Worm (Caenorhabditis elegans) whole organism, L2 larva: ENCODE data around the gene M163.21.

ENCODE experiments used
- C34F6.9 ChIP-seq: fragments of 150-350 bp; optimal IDR thresholded peaks from 2 replicates; lab custom pipeline; 2014; ENCODE audit warnings: missing biosample characterization, missing genetic modification characterization
- F13H6.1 ChIP-seq: sonication (generic microtip); optimal IDR thresholded peaks from 2 replicates; lab custom pipeline; 2016; ENCODE audit warnings: missing genetic modification characterization, missing compliant biosample characterization
- R02D3.7 ChIP-seq: fragments of 150-350 bp; optimal IDR thresholded peaks from 2 replicates; lab custom pipeline; 2014; ENCODE audit warnings: missing biosample characterization, missing genetic modification characterization
- ZK546.5 ChIP-seq: sonication (generic microtip); optimal IDR thresholded peaks from 2 replicates; lab custom pipeline; 2017; ENCODE audit warnings: missing biosample characterization, missing genetic modification characterization
- alr-1 ChIP-seq: fragments of 150-350 bp; optimal IDR thresholded peaks from 2 replicates; lab custom pipeline; 2014; ENCODE audit warnings: missing biosample characterization, missing genetic modification characterization
- ceh-16 ChIP-seq: fragments of 150-350 bp; optimal IDR thresholded peaks from 2 replicates; lab custom pipeline; 2014; ENCODE audit warnings: missing biosample characterization, missing genetic modification characterization
- ceh-82 ChIP-seq: fragments of 150-350 bp; optimal IDR thresholded peaks from 2 replicates; lab custom pipeline; 2014; ENCODE audit warnings: missing biosample characterization, missing genetic modification characterization
- crh-2 ChIP-seq: sonication (generic microtip); optimal IDR thresholded peaks from 2 replicates; lab custom pipeline; 2017; ENCODE audit warnings: missing biosample characterization, missing genetic modification characterization
- egl-27 ChIP-seq: sonication (generic microtip); optimal IDR thresholded peaks from 3 replicates; lab custom pipeline; 2017; ENCODE audit warnings: missing biosample characterization, missing genetic modification reagents, missing genetic modification characterization
- gmeb-1 ChIP-seq: fragments of 150-350 bp; optimal IDR thresholded peaks from 2 replicates; lab custom pipeline; 2014; ENCODE audit warnings: missing biosample characterization, missing genetic modification characterization
- lin-11 ChIP-seq: fragments of 150-350 bp; sonication (generic microtip); optimal IDR thresholded peaks from 2 replicates; lab custom pipeline; 2014; ENCODE audit warnings: missing biosample characterization, missing genetic modification characterization, inconsistent platforms, mixed read lengths
- lin-39 ChIP-seq: fragments of 150-350 bp; optimal IDR thresholded peaks from 2 replicates; lab custom pipeline; 2014; ENCODE audit warnings: missing biosample characterization, missing genetic modification reagents, missing genetic modification characterization
- lsy-2 ChIP-seq, 2 experiments: fragments of 150-350 bp in 1 of 2; sonication (generic microtip) in 1 of 2; optimal IDR thresholded peaks; 2 replicates each; lab custom pipeline; 2014 to 2017; ENCODE audit warnings: missing biosample characterization in 2 of 2, missing genetic modification characterization in 2 of 2
- mdl-1 ChIP-seq, 2 experiments: fragments of 150-350 bp in 1 of 2; sonication (generic microtip) in 1 of 2; optimal IDR thresholded peaks; 2 replicates each; lab custom pipeline; 2017; ENCODE audit warnings: missing biosample characterization in 2 of 2, missing genetic modification characterization in 2 of 2
- nhr-10 ChIP-seq: sonication (generic microtip); optimal IDR thresholded peaks from 2 replicates; lab custom pipeline; 2017; ENCODE audit warnings: missing biosample characterization, missing genetic modification characterization
- nhr-11 ChIP-seq: fragments of 150-350 bp; optimal IDR thresholded peaks from 2 replicates; lab custom pipeline; 2014; ENCODE audit warnings: missing biosample characterization, missing genetic modification characterization
- nhr-12 ChIP-seq: fragments of 150-350 bp; optimal IDR thresholded peaks from 2 replicates; lab custom pipeline; 2014; ENCODE audit warnings: missing biosample characterization, missing genetic modification characterization
- nhr-129 ChIP-seq: fragments of 150-350 bp; optimal IDR thresholded peaks from 2 replicates; lab custom pipeline; 2014; ENCODE audit warnings: missing biosample characterization, missing genetic modification characterization
- nhr-21 ChIP-seq: fragments of 150-350 bp; optimal IDR thresholded peaks from 2 replicates; lab custom pipeline; 2014; ENCODE audit warnings: missing biosample characterization, missing genetic modification characterization
- nhr-23 ChIP-seq: fragments of 150-350 bp; optimal IDR thresholded peaks from 2 replicates; lab custom pipeline; 2014; ENCODE audit warnings: missing biosample characterization, missing genetic modification reagents, missing genetic modification characterization
- nhr-25 ChIP-seq: fragments of 150-350 bp; sonication (generic microtip); optimal IDR thresholded peaks from 3 replicates; lab custom pipeline; 2014; ENCODE audit warnings: missing biosample characterization, missing genetic modification characterization
- nhr-6 ChIP-seq: fragments of 150-350 bp; optimal IDR thresholded peaks from 2 replicates; lab custom pipeline; 2014; ENCODE audit warnings: missing biosample characterization, missing genetic modification characterization
- nhr-77 ChIP-seq: fragments of 150-350 bp; optimal IDR thresholded peaks from 2 replicates; lab custom pipeline; 2014; ENCODE audit warnings: missing biosample characterization, missing genetic modification characterization
- skn-1 ChIP-seq: sonication (generic microtip); optimal IDR thresholded peaks from 2 replicates; lab custom pipeline; 2017; ENCODE audit warnings: missing biosample characterization, missing genetic modification characterization
- sma-3 ChIP-seq: sonication (generic microtip); optimal IDR thresholded peaks from 2 replicates; lab custom pipeline; 2016; ENCODE audit warnings: missing genetic modification reagents, missing genetic modification characterization, missing compliant biosample characterization
- sma-9 ChIP-seq, 2 experiments: fragments of 150-350 bp in 1 of 2; sonication (generic microtip) in 1 of 2; optimal IDR thresholded peaks; 2 replicates each; lab custom pipeline; 2014 to 2016; ENCODE audit warnings: missing genetic modification characterization in 2 of 2, mild to moderate bottlenecking in 1 of 2, missing biosample characterization in 1 of 2, missing compliant biosample characterization in 1 of 2, missing genetic modification reagents in 1 of 2, moderate library complexity in 1 of 2
- snpc-4 ChIP-seq: fragments of 150-350 bp; optimal IDR thresholded peaks from 2 replicates; lab custom pipeline; 2014; ENCODE audit warnings: missing biosample characterization, missing genetic modification characterization
- unc-39 ChIP-seq: fragments of 150-350 bp; optimal IDR thresholded peaks from 2 replicates; lab custom pipeline; 2014; ENCODE audit warnings: missing biosample characterization, missing genetic modification characterization
- ztf-1 ChIP-seq: fragments of 200-800 bp; sonication (Bioruptor generic); conservative IDR thresholded peaks from 2 replicates; pipeline ENCODE4 v1.3.6; 2022; ENCODE audit warnings: missing genetic modification characterization, missing compliant biosample characterization
- ztf-4 ChIP-seq: fragments of 150-350 bp; optimal IDR thresholded peaks from 2 replicates; lab custom pipeline; 2014; ENCODE audit warnings: missing biosample characterization, missing genetic modification characterization

Gene M163.21

ce11 chrX:14444701-14445100 lies 21.9 kb upstream of the M163.21 start, which contains the start of gene F23D12.4:
F23D12.4 (plus strand) TSS chrX:14445001.
- TF ChIP-seq gmeb-1 (tag; lab: Kevin White, UChicago) (no peak), ceh-16 (tag; lab: Kevin White, UChicago) (no peak), C34F6.9 (tag; lab: Kevin White, UChicago) (no peak), sma-9 (GFP tag; optimal IDR thresholded peaks at IDR 0.05; lab: Kevin White, UChicago) (no peak), sma-9 (tag; optimal IDR thresholded peaks at IDR 0.05; lab: Kevin White, UChicago) (no peak), lin-11 (tag; lab: Kevin White, UChicago) (no peak), nhr-21 (no peak), snpc-4 (tag; lab: Kevin White, UChicago) (no peak), nhr-23 (tag; lab: Kevin White, UChicago) (no peak), alr-1 (no peak), nhr-77 (tag; lab: Kevin White, UChicago) (no peak), ztf-1 (GFP tag; lab: Robert Waterston, UW) (no peak), unc-39 (tag; lab: Kevin White, UChicago) (no peak), egl-27 (tag; lab: Kevin White, UChicago) (no peak), ztf-4 (no peak)

ce11 chrX:14447498-14447897 lies 19.1 kb upstream of the M163.21 start:
- no peak for TF ChIP-seq nhr-12
- no peak for TF ChIP-seq ceh-82 (tag; lab: Kevin White, UChicago)
- TF ChIP-seq mdl-1 (tag; optimal IDR thresholded peaks at IDR 0.05; lab: Kevin White, UChicago) = no peak
- TF ChIP-seq lin-39 (tag; lab: Kevin White, UChicago) = no peak

- TF ChIP-seq crh-2 (tag; lab: Kevin White, UChicago) (no peak), nhr-11 (tag; lab: Kevin White, UChicago) (no peak), F13H6.1 (tag; lab: Kevin White, UChicago) (no peak), ceh-16 (tag; lab: Kevin White, UChicago) (no peak), mdl-1 (tag; optimal IDR thresholded peaks at IDR 0.05; lab: Kevin White, UChicago) (no peak), nhr-23 (tag; lab: Kevin White, UChicago) (no peak), nhr-10 (tag; lab: Kevin White, UChicago) (no peak), lin-11 (tag; lab: Kevin White, UChicago) (no peak), nhr-21 (no peak), egl-27 (tag; lab: Kevin White, UChicago) (no peak)
Measured at ce11 chrX:14447910-14448309, 18.7 kb upstream of the M163.21 start, which contains the start of gene jmjd-3.2. jmjd-3.2 (plus strand) TSS chrX:14448210.

- TF ChIP-seq skn-1 (tag; lab: Kevin White, UChicago) (no peak), C34F6.9 (tag; lab: Kevin White, UChicago) (no peak), unc-39 (tag; lab: Kevin White, UChicago) (no peak), nhr-11 (tag; lab: Kevin White, UChicago) (no peak), nhr-25 (tag; lab: Kevin White, UChicago) (no peak)
Measured at ce11 chrX:14453735-14454134, 12.9 kb upstream of the M163.21 start, which contains the start of gene F23D12.7. F23D12.7 (minus strand) TSS chrX:14453835.

ce11 chrX:14455419-14455818 lies 11.2 kb upstream of the M163.21 start, which contains the start of gene Y66C5A.1:
Y66C5A.1 (minus strand) TSS chrX:14455519.
- no peak for TF ChIP-seq sma-3 (GFP tag; lab: Kevin White, UChicago)
- no peak for TF ChIP-seq F13H6.1 (tag; lab: Kevin White, UChicago)
- no peak for TF ChIP-seq nhr-11 (tag; lab: Kevin White, UChicago)

ce11 chrX:14460412-14460811 lies 6.2 kb upstream of the M163.21 start, which contains the start of gene Y66C5A.2:
Y66C5A.2 (plus strand) TSS chrX:14460712.
- TF ChIP-seq crh-2 (tag; lab: Kevin White, UChicago) (no peak), R02D3.7 (tag; lab: Kevin White, UChicago) (no peak), C34F6.9 (tag; lab: Kevin White, UChicago) (no peak), nhr-129 (tag; lab: Kevin White, UChicago) (no peak), lin-11 (tag; lab: Kevin White, UChicago) (no peak), mdl-1 (tag; optimal IDR thresholded peaks at IDR 0.05; lab: Kevin White, UChicago) (no peak), sma-3 (GFP tag; lab: Kevin White, UChicago) (no peak), lsy-2 (tag; optimal IDR thresholded peaks at IDR 0.05; lab: Kevin White, UChicago) (no peak), alr-1 (no peak), ZK546.5 (no peak), lin-39 (tag; lab: Kevin White, UChicago) (no peak), nhr-11 (tag; lab: Kevin White, UChicago) (no peak), ztf-4 (no peak), nhr-6 (tag; lab: Kevin White, UChicago) (no peak), sma-9 (GFP tag; optimal IDR thresholded peaks at IDR 0.05; lab: Kevin White, UChicago) (no peak), sma-9 (tag; optimal IDR thresholded peaks at IDR 0.05; lab: Kevin White, UChicago) (no peak)
